Fruit fly (Drosophila melanogaster) ovary, adult (tissue): ENCODE data around the gene CG6330.

Source experiments
- CG17801 ChIP-seq: fragments of 200-800 bp; optimal IDR thresholded peaks from 2 replicates; lab custom pipeline; 2019; ENCODE audit warnings: missing biosample characterization, mild to moderate bottlenecking, missing genetic modification characterization, moderate library complexity; ENCODE audit not compliant: partially characterized antibody

The CG6330 gene

DNA sequence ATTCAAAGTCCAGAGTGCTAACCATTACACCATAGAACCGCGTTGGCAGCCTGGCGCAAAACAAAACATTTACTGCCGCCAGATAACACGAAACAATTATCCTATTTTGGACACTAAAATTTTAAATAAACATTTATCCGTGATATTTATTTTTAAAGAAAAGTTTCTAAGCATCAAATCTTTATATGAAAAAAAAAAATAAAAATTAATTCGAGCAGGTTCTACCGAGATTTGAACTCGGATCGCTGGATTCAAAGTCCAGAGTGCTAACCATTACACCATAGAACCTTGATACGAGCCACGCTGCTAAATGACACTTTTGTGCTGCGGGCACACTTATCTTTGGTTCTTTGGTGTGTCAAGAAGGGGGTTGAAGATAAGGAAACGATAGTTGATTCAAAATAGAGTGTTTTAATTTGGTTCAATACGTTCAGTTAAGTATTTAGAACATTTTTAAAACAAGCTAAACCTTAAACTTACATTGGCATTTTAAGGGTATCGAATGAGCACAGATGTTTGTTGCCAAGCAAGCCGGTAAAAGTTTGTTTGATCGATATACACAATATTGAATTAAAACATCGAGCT, 10.9 kb downstream of the CG6330 start, which contains the start of gene Spag1:
Gene Spag1, plus strand, starts transcription at position 535 of the 585 bp plus-strand sequence.
- TF ChIP-seq CG17801 (GFP tag; lab: Kevin White, UChicago), result peak; percentile 63

DNA sequence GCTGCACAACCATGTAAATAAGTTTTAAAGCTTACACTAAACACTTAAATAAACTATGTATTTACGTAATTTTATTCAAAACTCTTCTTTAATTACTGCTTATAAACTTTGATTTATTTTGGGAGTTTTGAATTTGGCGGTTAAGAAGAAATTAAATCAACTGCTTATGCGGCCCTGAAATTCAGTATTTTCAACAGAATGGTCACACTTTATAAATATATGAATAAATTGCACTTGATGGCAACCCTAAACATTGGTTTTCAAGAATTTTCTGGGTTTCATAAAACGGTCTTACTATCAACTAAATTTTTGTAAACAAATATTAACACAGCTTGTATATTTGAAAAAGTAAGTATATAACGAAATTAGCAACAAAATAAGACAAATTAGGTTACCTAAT, 13.1 kb downstream of the CG6330 start, which contains the start of gene CG14252:
Gene CG14252, plus strand, starts transcription at position 302 of the 400 bp plus-strand sequence.
- TF ChIP-seq CG17801 (GFP tag; lab: Kevin White, UChicago), result no peak

DNA sequence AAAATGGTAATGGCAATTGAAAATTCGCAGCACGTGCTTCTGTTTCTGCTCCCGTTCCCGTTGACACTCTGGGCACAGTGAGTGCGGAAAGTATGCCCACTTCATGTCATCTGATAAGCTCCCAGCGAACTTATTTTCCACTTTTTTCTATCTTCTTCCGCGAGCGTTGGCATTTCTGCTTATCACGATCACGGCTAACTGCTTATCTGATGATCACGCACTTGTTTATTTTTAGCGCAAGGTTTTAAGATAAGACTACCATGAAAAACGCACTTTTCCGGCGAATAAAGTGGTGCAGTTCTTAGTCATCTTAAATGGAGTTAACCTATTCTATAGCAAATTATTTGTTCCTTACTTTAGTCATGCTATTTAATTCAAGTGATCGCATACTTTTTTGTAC, 20.9 kb downstream of the CG6330 start:
- peak; percentile 1 for TF ChIP-seq CG17801 (GFP tag; lab: Kevin White, UChicago)

DNA sequence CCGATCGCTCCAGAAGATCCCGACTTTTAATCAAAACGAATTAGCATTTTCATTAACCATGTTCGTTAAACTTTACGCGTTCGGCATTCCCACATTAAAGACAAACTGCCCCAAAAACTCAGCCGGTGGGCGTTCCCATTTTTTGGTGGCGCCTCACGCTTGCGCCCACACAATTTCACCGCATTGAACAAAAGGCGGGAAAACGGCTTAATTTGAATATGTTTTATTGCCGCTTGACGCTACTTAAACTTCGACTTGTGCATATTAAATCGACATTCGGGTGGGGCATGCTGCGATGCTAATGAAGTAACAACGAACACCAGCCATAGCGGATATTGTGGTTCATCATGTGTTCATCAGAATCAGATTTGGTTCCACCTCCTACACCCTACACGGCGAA, 21.8 kb downstream of the CG6330 start:
- no peak for TF ChIP-seq CG17801 (GFP tag; lab: Kevin White, UChicago)

DNA sequence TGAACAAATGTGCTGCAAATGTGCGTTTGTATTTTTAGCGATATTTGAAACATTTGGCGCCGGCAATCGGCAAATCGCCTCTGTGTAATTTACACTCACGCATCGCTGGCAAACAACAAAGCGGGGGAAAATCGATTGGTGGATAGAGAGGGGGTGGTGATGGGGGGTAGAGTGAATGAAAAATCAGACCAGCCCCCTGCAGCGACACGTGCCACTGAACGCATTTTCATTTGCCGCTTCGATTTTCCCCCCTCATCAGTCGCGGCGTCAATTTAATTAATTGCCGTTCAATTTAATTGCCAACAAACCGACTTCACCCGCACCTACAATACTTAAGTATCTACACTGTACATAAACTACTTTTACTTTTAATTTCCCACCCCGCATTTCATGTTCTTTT, 22.9 kb downstream of the CG6330 start:
- no peak for TF ChIP-seq CG17801 (GFP tag; lab: Kevin White, UChicago)

DNA sequence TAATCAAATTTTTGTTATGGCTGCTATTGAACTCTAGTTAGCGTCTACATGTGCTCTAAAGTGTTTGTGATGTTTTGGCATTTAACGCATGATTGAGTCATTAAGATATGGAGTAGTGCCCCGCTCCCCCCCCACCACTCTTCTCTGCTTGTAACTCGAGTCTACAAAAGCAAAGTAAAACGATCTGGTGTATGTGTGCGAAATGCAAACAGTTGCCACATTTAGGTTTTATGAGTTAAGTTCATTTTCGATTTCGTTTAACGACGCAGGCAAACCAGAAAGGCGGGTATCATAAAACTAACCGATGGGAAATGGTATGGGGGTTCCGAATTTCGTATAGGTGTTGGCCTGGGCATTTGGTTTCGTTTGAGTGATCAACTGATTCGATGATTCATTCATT, 23.8 kb downstream of the CG6330 start:
- no peak for TF ChIP-seq CG17801 (GFP tag; lab: Kevin White, UChicago)

DNA sequence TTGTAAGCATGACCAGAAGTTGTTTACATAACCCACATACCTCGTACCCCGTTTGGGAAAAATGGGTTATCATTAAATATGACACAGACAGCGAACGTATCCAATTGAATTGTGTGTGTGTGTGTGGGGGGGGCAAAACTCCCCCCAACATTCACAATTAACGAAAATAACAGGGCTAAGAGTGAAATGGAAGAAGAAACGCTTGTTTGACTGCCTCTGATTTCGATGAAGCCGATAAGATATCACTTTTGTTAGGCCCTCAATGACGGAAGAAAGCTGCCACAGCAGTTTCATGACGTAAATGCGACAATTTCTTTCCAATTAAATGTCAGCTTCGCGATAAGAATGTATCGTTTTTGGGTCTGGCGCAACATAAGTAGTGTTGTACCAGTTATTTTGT, 24.4 kb downstream of the CG6330 start:
- TF ChIP-seq CG17801 (GFP tag; lab: Kevin White, UChicago), result no peak

DNA sequence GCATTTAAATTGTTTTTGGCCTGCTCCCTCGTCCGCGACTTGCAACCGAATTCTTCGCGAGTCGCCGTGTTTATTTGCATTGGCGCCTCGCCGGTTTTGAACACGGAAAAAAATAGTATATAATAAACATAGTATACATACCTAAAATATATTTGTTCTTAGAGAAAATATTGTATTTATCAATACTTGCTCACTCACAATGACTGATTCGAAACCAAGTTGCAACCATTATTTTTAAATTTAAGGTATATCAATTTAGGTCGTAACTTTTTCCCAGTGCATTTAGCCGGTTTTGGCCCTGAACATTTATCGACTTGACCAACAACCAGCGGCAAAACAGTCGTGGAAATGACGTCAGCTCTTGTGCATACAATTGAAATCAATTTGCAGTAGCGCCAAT, 29.9 kb downstream of the CG6330 start:
- TF ChIP-seq CG17801 (GFP tag; lab: Kevin White, UChicago), result peak; percentile 48

DNA sequence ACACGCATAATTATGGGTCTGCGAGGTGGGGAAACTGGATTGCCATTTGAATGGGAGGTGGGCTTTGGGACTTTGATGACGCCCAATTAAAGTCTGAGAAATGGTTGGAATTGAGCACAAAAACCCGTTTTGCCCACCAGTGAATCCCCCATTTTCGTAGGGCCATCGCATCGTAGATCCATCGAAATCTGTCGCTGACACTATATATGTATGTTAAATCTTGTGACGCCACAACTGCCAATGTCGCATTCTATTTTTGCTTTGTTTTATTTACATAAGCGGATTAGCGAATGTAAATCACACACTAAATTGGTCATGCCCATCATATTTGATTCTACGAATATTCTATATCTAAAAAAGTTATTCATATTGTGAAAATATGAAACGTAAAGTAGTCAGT, 31.8 kb downstream of the CG6330 start:
- no peak for TF ChIP-seq CG17801 (GFP tag; lab: Kevin White, UChicago)

DNA sequence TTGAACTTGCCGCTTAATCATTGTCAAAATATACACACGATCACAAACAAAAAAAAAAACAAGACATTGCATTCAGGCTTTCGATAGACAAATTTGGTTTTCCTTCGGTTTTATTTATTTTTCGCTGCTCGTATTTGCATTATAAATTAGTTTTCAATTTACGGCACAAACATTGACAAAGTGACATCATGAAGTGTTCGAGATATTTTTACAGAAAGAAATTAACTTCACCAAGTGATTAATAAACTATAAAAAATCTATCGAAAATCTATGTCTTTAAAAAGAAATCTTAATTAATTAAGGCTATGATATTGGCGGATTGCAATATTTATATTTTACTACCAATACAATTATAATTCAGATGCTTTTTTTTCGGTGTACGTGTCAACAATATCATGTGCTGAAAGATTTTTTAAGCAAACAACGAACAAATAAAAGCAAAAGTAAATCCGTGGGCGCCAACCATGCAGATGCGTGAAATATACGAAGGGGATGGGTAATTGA, 34.4 kb downstream of the CG6330 start:
- no peak for TF ChIP-seq CG17801 (GFP tag; lab: Kevin White, UChicago)

DNA sequence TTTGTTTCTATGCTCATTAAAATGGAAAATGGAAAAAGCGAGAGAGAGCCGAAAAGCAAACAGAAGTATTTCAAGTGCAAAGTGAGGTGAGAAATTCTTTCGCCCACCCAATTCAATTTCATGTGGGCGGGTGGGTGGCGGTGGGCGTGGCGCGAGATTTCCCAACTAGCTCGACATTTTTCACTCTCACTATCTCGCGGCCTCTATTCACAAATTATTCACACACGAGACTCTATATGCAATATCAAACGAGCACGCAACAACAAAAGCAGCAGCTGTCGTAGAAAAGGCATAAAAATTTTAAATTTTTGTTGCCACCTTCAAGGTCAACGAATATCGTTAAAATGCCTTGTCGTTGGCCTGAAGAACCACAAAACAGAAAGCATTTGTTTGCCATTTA, 39.4 kb downstream of the CG6330 start:
- TF ChIP-seq CG17801 (GFP tag; lab: Kevin White, UChicago), result no peak

DNA sequence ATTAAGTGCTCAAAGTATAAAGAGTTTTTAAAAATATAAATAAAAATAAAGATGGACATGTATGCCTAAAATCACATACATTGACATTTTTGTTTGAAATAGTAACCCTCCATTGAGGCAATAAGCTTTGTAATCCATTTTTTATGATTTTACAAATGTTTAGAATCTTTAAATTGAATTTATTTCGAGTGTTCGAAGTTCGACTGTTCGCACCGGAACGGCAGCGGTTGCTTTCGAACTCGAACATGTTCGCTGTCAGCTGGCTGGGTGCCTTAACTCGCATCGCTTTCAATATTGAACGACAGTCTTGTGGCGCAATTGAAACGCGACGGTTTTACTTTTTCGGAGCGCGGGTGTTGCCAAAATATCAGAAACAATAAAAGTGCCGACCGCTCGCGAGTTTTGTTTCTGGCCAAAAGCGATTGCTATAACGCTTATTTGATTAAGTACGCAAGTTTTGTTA, 42.8 kb downstream of the CG6330 start, which contains the start of gene CG46339:
Gene CG46339, plus strand, starts transcription at position 299 of the 463 bp plus-strand sequence.
- TF ChIP-seq CG17801 (GFP tag; lab: Kevin White, UChicago), result peak; percentile 65

DNA sequence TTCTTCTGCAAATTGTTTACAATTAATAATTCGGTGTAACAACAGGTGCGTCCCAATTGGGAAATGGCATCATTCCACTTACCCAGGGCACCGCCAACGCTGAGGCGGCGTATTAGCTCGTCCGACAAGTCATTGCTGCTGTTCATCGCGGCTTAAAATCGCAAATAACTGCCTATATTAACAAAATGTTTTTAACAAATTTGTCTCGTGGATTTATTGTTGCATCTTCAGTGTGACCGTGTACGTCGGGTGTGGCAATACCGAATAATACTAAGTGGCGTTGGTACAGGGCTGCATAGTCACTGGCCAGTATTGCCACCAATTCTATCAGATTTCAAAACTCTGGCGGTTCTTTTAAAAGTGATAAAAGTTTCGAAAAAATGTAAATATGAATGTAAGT, 45.7 kb downstream of the CG6330 start, which contains the start of gene Ets97D:
Gene Ets97D, minus strand, starts transcription at position 272 of the 400 bp plus-strand sequence.
- TF ChIP-seq CG17801 (GFP tag; lab: Kevin White, UChicago), result no peak

DNA sequence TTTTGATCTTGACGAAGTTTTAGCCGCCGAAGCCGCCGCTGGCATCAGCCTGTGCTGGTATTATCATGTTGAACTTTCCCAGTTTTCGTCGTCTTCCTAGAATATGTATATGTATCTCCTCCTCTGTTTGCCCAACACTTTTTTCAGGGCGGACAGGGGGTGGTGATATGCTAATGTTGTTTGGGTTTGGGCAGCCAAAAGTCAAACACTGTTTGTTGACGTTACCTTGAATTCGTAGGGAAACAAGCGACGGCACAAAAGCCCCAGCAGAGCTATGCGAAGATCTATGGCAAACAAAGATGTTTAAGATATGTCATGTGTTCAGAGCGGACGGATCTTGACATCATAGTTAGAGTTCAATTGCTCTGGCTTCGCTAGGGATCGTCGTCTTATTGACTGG, 49.5 kb downstream of the CG6330 start:
- no peak for TF ChIP-seq CG17801 (GFP tag; lab: Kevin White, UChicago)

DNA sequence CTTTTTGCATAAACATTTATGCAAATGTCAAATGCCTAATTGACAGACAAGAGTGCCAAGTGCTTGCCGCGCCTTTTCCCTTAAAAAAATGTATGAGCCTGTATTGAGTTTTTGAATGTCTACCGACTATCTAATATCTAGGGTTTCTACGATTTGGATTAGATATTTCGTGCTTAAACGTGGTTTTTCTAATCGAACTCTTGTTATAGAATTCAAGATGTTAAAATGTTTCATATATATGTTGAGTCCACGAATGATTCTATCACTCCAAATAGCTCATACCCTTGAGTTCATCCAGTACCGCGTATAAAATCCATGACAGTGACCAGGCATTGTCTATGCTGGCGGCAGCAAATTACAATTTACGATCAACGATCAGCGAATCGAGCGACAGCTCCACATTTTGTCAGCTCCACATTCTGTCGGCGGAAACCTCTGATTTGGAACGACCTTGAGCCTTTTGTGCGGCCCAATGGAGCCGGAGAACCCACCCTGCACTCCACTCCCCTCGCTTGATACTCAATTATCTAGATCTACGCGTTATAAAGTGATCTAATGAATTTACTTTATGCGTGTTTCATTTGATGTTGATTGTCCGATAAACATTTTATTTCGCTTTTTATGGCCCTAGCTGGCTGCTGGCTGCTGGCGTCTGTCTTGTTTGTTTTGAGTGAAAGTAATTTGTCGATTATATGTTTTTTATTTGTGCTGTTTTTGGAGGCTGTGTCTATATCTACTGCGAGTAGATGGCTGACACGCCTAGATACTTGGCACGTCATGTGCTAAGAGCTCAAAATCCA, 51.4 kb downstream of the CG6330 start:
- TF ChIP-seq CG17801 (GFP tag; lab: Kevin White, UChicago), result no peak
